Worm (Caenorhabditis elegans) whole organism, L1 larva: ENCODE measurements around the gene T20B12.3.

ENCODE experiments used
- C04F5.9 ChIP-seq: sonication (generic microtip); optimal IDR thresholded peaks from 2 replicates; lab custom pipeline; 2016; ENCODE audit warnings: missing genetic modification characterization, missing compliant biosample characterization
- aly-2 ChIP-seq: fragments of 150-350 bp; optimal IDR thresholded peaks from 2 replicates; lab custom pipeline; 2014; ENCODE audit warnings: missing biosample characterization, missing genetic modification characterization
- blmp-1 ChIP-seq: fragments of 150-350 bp; optimal IDR thresholded peaks from 2 replicates; lab custom pipeline; 2014; ENCODE audit warnings: missing biosample characterization, missing genetic modification characterization
- ceh-63 ChIP-seq: fragments of 200-800 bp; sonication (Bioruptor generic); optimal IDR thresholded peaks from 2 replicates; lab custom pipeline; 2018; ENCODE audit warnings: mild to moderate bottlenecking, missing genetic modification characterization, missing compliant biosample characterization
- ceh-82 ChIP-seq, 3 experiments: fragments of 150-350 bp in 1 of 3; sonication (generic microtip) in 2 of 3; optimal IDR thresholded peaks; 2 replicates each; lab custom pipeline; 2014 to 2017; ENCODE audit warnings: missing biosample characterization in 3 of 3, missing genetic modification characterization in 3 of 3
- ceh-88 ChIP-seq: fragments of 200-800 bp; sonication (Bioruptor generic); IDR thresholded peaks from 2 replicates; pipeline ENCODE4 v1.3.6; 2022; ENCODE audit warnings: missing genetic modification characterization, missing compliant biosample characterization
- ces-1 ChIP-seq: fragments of 150-350 bp; optimal IDR thresholded peaks from 2 replicates; lab custom pipeline; 2014; ENCODE audit warnings: missing biosample characterization, missing genetic modification reagents, missing genetic modification characterization
- egl-27 ChIP-seq, 2 experiments: fragments of 150-350 bp in 1 of 2; sonication (generic microtip); optimal IDR thresholded peaks; 3 replicates each; lab custom pipeline; 2017 to 2018; ENCODE audit warnings: missing biosample characterization in 2 of 2, missing genetic modification characterization in 2 of 2, missing genetic modification reagents in 2 of 2
- elt-2 ChIP-seq: sonication (generic microtip); optimal IDR thresholded peaks from 2 replicates; lab custom pipeline; 2016; ENCODE audit warnings: missing genetic modification characterization, mild to moderate bottlenecking, inconsistent platforms, missing compliant biosample characterization, missing genetic modification reagents
- ets-5 ChIP-seq: fragments of 200-800 bp; sonication (Bioruptor generic); IDR thresholded peaks from 2 replicates; pipeline ENCODE4 v1.3.6; 2022; ENCODE audit warnings: missing genetic modification characterization, missing compliant biosample characterization
- fkh-10 ChIP-seq: sonication (generic microtip); optimal IDR thresholded peaks from 2 replicates; lab custom pipeline; 2017; ENCODE audit warnings: missing biosample characterization, missing genetic modification reagents, missing genetic modification characterization
- fos-1 ChIP-seq: fragments of 150-350 bp; optimal IDR thresholded peaks from 2 replicates; lab custom pipeline; 2014; ENCODE audit warnings: missing biosample characterization, missing genetic modification characterization
- hlh-17 ChIP-seq: fragments of 200-800 bp; sonication (Bioruptor generic); optimal IDR thresholded peaks from 2 replicates; lab custom pipeline; 2018; ENCODE audit warnings: missing genetic modification characterization, mild to moderate bottlenecking, missing compliant biosample characterization, moderate library complexity, borderline replicate concordance
- hlh-4 ChIP-seq: sonication (generic microtip); optimal IDR thresholded peaks from 2 replicates; lab custom pipeline; 2016; ENCODE audit warnings: mild to moderate bottlenecking, missing genetic modification characterization, missing compliant biosample characterization
- hpl-2 ChIP-seq: fragments of 150-350 bp; optimal IDR thresholded peaks from 2 replicates; lab custom pipeline; 2014; ENCODE audit warnings: missing biosample characterization, missing genetic modification reagents, missing genetic modification characterization
- irx-1 ChIP-seq: sonication (generic microtip); optimal IDR thresholded peaks from 2 replicates; lab custom pipeline; 2016; ENCODE audit warnings: missing genetic modification characterization, missing compliant biosample characterization
- isw-1 ChIP-seq: fragments of 200-800 bp; sonication (Bioruptor generic); IDR thresholded peaks from 2 replicates; pipeline ENCODE4 v1.3.6; 2022; ENCODE audit warnings: missing genetic modification characterization, missing compliant biosample characterization
- lin-13 ChIP-seq: fragments of 150-350 bp; optimal IDR thresholded peaks from 2 replicates; lab custom pipeline; 2014; ENCODE audit warnings: missing biosample characterization, missing genetic modification reagents, missing genetic modification characterization
- lin-14 ChIP-seq: fragments of 200-800 bp; sonication (Bioruptor generic); optimal IDR thresholded peaks from 2 replicates; lab custom pipeline; 2018; ENCODE audit warnings: mild to moderate bottlenecking, missing genetic modification characterization, moderate library complexity, missing compliant biosample characterization
- lin-39 ChIP-seq: fragments of 150-350 bp; optimal IDR thresholded peaks from 2 replicates; lab custom pipeline; 2014; ENCODE audit warnings: missing biosample characterization, missing genetic modification reagents, missing genetic modification characterization
- lsy-2 ChIP-seq, 2 experiments: fragments of 150-350 bp; optimal IDR thresholded peaks; 2 replicates each; lab custom pipeline; 2014; ENCODE audit warnings: missing biosample characterization in 2 of 2, missing genetic modification characterization in 2 of 2
- mab-9 ChIP-seq: fragments of 200-800 bp; sonication (Bioruptor generic); IDR thresholded peaks from 2 replicates; pipeline ENCODE4 v1.3.6; 2022; ENCODE audit warnings: missing genetic modification reagents, missing genetic modification characterization, missing compliant biosample characterization
- mep-1 ChIP-seq: fragments of 150-350 bp; optimal IDR thresholded peaks from 2 replicates; lab custom pipeline; 2014; ENCODE audit warnings: missing biosample characterization, missing genetic modification characterization
- nhr-11 ChIP-seq: fragments of 150-350 bp; optimal IDR thresholded peaks from 2 replicates; lab custom pipeline; 2014; ENCODE audit warnings: missing biosample characterization, missing genetic modification characterization
- nhr-20 ChIP-seq: sonication (generic microtip); optimal IDR thresholded peaks from 2 replicates; lab custom pipeline; 2016; ENCODE audit warnings: mild to moderate bottlenecking, missing genetic modification characterization, missing compliant biosample characterization
- nhr-237 ChIP-seq: fragments of 150-350 bp; optimal IDR thresholded peaks from 2 replicates; lab custom pipeline; 2014; ENCODE audit warnings: missing biosample characterization, missing genetic modification characterization
- nhr-28 ChIP-seq: fragments of 150-350 bp; optimal IDR thresholded peaks from 2 replicates; lab custom pipeline; 2014; ENCODE audit warnings: missing biosample characterization, missing genetic modification characterization
- nhr-47 ChIP-seq: sonication (generic microtip); optimal IDR thresholded peaks from 2 replicates; lab custom pipeline; 2016; ENCODE audit warnings: mild to moderate bottlenecking, missing genetic modification characterization, moderate library complexity, missing compliant biosample characterization
- nhr-71 ChIP-seq: sonication (generic microtip); optimal IDR thresholded peaks from 2 replicates; lab custom pipeline; 2016; ENCODE audit warnings: mild to moderate bottlenecking, missing genetic modification characterization, moderate library complexity, missing compliant biosample characterization
- nhr-76 ChIP-seq: sonication (generic microtip); optimal IDR thresholded peaks from 2 replicates; lab custom pipeline; 2017; ENCODE audit warnings: missing biosample characterization, missing genetic modification characterization
- nhr-77 ChIP-seq: fragments of 150-350 bp; optimal IDR thresholded peaks from 2 replicates; lab custom pipeline; 2014; ENCODE audit warnings: missing biosample characterization, missing genetic modification characterization
- nhr-85 ChIP-seq: sonication (generic microtip); peaks from one replicate; lab custom pipeline; 2016; ENCODE audit warnings: missing genetic modification characterization, inconsistent platforms, missing compliant biosample characterization
- nhr-90 ChIP-seq: sonication (generic microtip); optimal IDR thresholded peaks from 2 replicates; lab custom pipeline; 2016; ENCODE audit warnings: mild to moderate bottlenecking, missing genetic modification characterization, missing compliant biosample characterization; ENCODE audit not compliant: poor library complexity
- pax-3 ChIP-seq: fragments of 200-800 bp; sonication (Bioruptor generic); optimal IDR thresholded peaks from 2 replicates; lab custom pipeline; 2018; ENCODE audit warnings: mild to moderate bottlenecking, missing genetic modification characterization, moderate library complexity, missing compliant biosample characterization
- pqm-1 ChIP-seq: sonication (generic microtip); optimal IDR thresholded peaks from 3 replicates; lab custom pipeline; 2017; ENCODE audit warnings: missing biosample characterization, missing genetic modification characterization
- rnt-1 ChIP-seq: sonication (generic microtip); optimal IDR thresholded peaks from 2 replicates; lab custom pipeline; 2016; ENCODE audit warnings: mild to moderate bottlenecking, missing genetic modification characterization, moderate library complexity, missing compliant biosample characterization
- skn-1 ChIP-seq: fragments of 150-350 bp; optimal IDR thresholded peaks from 2 replicates; lab custom pipeline; 2014; ENCODE audit warnings: missing biosample characterization, missing genetic modification characterization
- snpc-4 ChIP-seq: fragments of 150-350 bp; optimal IDR thresholded peaks from 2 replicates; lab custom pipeline; 2014; ENCODE audit warnings: missing biosample characterization, missing genetic modification characterization
- snu-23 ChIP-seq: sonication (generic microtip); optimal IDR thresholded peaks from 2 replicates; lab custom pipeline; 2016; ENCODE audit warnings: missing genetic modification characterization, missing compliant biosample characterization
- tbx-2 ChIP-seq: sonication (generic microtip); optimal IDR thresholded peaks from 2 replicates; lab custom pipeline; 2016; ENCODE audit warnings: missing genetic modification characterization, missing compliant biosample characterization
- tlp-1 ChIP-seq: fragments of 150-350 bp; optimal IDR thresholded peaks from 2 replicates; lab custom pipeline; 2014; ENCODE audit warnings: missing biosample characterization, missing genetic modification characterization
- unc-30 ChIP-seq: sonication (generic microtip); optimal IDR thresholded peaks from 2 replicates; lab custom pipeline; 2017; ENCODE audit warnings: missing biosample characterization, missing genetic modification characterization
- unc-86 ChIP-seq: sonication (generic microtip); optimal IDR thresholded peaks from 2 replicates; lab custom pipeline; 2016; ENCODE audit warnings: missing genetic modification characterization, missing compliant biosample characterization
- vab-15 ChIP-seq: sonication (generic microtip); optimal IDR thresholded peaks from 2 replicates; lab custom pipeline; 2017; ENCODE audit warnings: missing genotype, mild to moderate bottlenecking, missing genetic modification characterization, missing compliant biosample characterization
- xbp-1 ChIP-seq: sonication (generic microtip); optimal IDR thresholded peaks from 2 replicates; lab custom pipeline; 2016; ENCODE audit warnings: missing genetic modification characterization, missing compliant biosample characterization
- ztf-4 ChIP-seq: fragments of 150-350 bp; optimal IDR thresholded peaks from 2 replicates; lab custom pipeline; 2014; ENCODE audit warnings: missing biosample characterization, missing genetic modification characterization

The T20B12.3 gene

DNA sequence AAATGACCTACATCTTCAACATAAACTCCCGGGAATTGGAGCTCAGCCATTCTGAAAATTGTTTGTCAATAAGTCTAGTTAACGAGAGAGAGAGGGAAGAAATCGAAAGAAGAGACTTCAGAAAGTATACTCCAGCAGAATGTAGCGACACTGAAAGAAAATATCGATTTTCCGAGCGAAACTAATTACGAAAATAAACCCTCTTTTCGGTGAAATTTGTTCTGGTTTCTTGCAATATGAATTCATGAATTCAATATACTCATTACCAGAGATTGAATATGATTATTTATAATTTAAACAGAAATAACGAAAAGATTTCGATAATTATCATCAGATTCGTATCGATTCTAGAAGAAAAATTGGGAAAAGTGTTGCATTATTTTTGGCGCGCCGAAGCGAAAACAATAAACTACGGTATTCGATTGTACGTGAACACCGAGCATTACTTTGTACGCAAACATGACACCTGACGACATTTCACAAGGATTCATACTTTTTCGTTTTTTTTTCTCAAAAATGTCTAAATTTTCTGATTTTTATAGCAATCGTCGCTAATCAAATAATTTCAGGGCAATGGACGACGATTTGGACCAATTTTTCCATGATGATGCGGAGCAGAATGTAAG is at the start of gene T20B12.3, which contains the start of gene hmg-4 (continued):
- TF ChIP-seq nhr-11 (tag; lab: Kevin White, UChicago) (no peak), nhr-85 (tag; lab: Kevin White, UChicago) (peak; percentile 9), nhr-76 (tag; lab: Kevin White, UChicago) (no peak), mab-9 (no peak), lin-39 (tag; lab: Kevin White, UChicago) (no peak), lin-14 (GFP tag; lab: Kevin White, UChicago) (no peak), aly-2 (tag; lab: Kevin White, UChicago) (no peak), hlh-17 (GFP tag; lab: Kevin White, UChicago) (no peak), hlh-4 (tag; lab: Kevin White, UChicago) (no peak), nhr-77 (tag; lab: Kevin White, UChicago) (no peak), elt-2 (no peak), nhr-237 (tag; lab: Kevin White, UChicago) (no peak), ces-1 (GFP tag; lab: Kevin White, UChicago) (no peak), pax-3 (tag; lab: Kevin White, UChicago) (no peak), hpl-2 (GFP tag; lab: Kevin White, UChicago) (no peak), ceh-88 (no peak), unc-30 (no peak), ceh-63 (no peak), xbp-1 (tag; lab: Kevin White, UChicago) (peak; percentile 30), fos-1 (tag; lab: Kevin White, UChicago) (no peak), nhr-47 (tag; lab: Kevin White, UChicago) (peak; percentile 33), vab-15 (tag; lab: Kevin White, UChicago) (no peak), unc-86 (tag; lab: Kevin White, UChicago) (no peak), isw-1 (GFP tag; lab: Robert Waterston, UW) (no peak), C04F5.9 (tag; lab: Kevin White, UChicago) (no peak), nhr-90 (tag; lab: Kevin White, UChicago) (no peak), nhr-28 (tag; lab: Kevin White, UChicago) (no peak), fkh-10 (peak; percentile 9), tbx-2 (tag; lab: Kevin White, UChicago) (no peak)

DNA sequence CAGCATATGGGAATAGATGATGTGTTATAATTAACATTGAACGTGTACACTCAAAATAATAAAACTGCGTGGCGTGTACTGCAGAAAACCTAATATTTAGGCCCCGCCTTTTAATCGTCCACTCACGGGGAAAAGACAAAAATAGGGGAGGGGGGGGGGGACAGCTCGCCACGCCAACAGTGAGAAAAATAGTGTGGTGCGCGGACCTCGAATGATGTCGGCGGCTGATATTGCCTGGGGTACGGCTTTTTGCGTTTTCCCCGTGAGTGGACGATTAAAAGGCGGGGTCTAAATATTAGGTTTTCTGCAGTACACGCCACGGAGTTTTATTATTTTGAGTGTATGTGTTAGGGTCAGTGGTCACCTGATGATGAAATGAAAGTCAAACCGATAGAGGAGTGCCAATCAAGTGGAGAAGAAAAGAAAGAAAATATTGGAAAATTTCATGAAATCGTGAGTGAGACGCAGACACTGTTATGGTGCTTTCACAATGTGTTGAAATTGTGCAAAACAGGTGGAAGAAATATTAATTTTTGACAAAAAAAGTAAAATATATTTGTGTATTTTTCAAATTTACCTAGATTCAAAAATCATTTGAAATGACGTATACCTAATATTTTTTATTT is 47.9 kb upstream of the T20B12.3 start:
- TF ChIP-seq nhr-71 (peak; percentile 17), blmp-1 (tag; lab: Kevin White, UChicago) (peak; percentile 50), snu-23 (GFP tag; lab: Kevin White, UChicago) (peak; percentile 14), nhr-85 (tag; lab: Kevin White, UChicago) (peak; percentile 1), skn-1 (peak; percentile 40), mep-1 (tag; lab: Kevin White, UChicago) (peak; percentile 8), snpc-4 (tag; lab: Kevin White, UChicago) (peak; percentile 69), rnt-1 (tag; lab: Kevin White, UChicago) (peak; percentile 29), lin-14 (GFP tag; lab: Kevin White, UChicago) (peak; percentile 32)

DNA sequence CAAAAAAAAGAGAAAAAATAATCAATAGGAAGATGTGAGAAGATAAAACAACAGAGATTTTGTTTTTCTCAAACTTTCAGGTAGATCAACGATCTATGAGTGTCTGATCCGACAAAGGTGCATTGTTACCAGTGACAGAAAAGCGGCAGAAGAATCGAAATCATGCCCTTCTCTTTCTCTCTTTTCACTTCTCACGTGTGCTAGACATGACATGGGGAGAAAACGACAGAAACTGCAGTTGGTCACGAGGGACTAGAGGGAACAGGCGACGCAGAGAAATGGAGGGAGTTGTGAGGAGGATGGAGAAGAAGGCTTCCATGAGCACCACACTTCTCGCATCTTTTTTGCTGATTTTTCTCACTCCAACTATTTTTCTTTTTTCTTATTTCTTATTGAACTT is 46.7 kb upstream of the T20B12.3 start, which contains the start of gene F56C9.10:
F56C9.10 (minus strand) TSS at position 97 of the 400 bp plus-strand sequence.
- TF ChIP-seq lin-39 (tag; lab: Kevin White, UChicago) (peak; percentile 78), egl-27 (tag; optimal IDR thresholded peaks at IDR 0.05; lab: Kevin White, UChicago) (peak; percentile 32 to 79), tlp-1 (tag; lab: Kevin White, UChicago) (no peak), nhr-77 (tag; lab: Kevin White, UChicago) (peak; percentile 40), skn-1 (peak; percentile 86), nhr-28 (tag; lab: Kevin White, UChicago) (no peak), ztf-4 (tag; lab: Kevin White, UChicago) (peak; percentile 87), isw-1 (GFP tag; lab: Robert Waterston, UW) (peak; percentile 58), C04F5.9 (tag; lab: Kevin White, UChicago) (peak; percentile 42), lsy-2 (tag; optimal IDR thresholded peaks at IDR 0.05; lab: Kevin White, UChicago) (peak; percentile 92 to 96), lin-13 (GFP tag; lab: Kevin White, UChicago) (peak; percentile 93), ceh-88 (0 out of 2 replicates have a peak, but pooled peaks have one; percentile 42), ceh-82 (tag; optimal IDR thresholded peaks at IDR 0.05; lab: Kevin White, UChicago) (peak; percentile 66 to 88 (median 70)), unc-86 (tag; lab: Kevin White, UChicago) (peak; percentile 65), ets-5 (GFP tag; lab: Robert Waterston, UW) (no peak), fkh-10 (peak; percentile 35), blmp-1 (tag; lab: Kevin White, UChicago) (peak; percentile 100), xbp-1 (tag; lab: Kevin White, UChicago) (peak; percentile 75), elt-2 (no peak), nhr-47 (tag; lab: Kevin White, UChicago) (peak; percentile 86), irx-1 (tag; lab: Kevin White, UChicago) (peak; percentile 60), snpc-4 (tag; lab: Kevin White, UChicago) (peak; percentile 64), lin-14 (GFP tag; lab: Kevin White, UChicago) (peak; percentile 97), nhr-20 (peak; percentile 94), nhr-11 (tag; lab: Kevin White, UChicago) (peak; percentile 80), pqm-1 (tag; lab: Kevin White, UChicago) (no peak)
